Worm (Caenorhabditis elegans): ENCODE measurements around the gene T06A10.2.

T06A10.2 gene

ce11 chrIV:16863431-16863895, 31.9 kb upstream of the T06A10.2 start, which contains the start of the genes mel-46 and lsy-13 (continued):
- peak; percentile 6 for TF ChIP-seq F16B12.6 (tag; optimal IDR thresholded peaks at IDR 0.05)

DNA sequence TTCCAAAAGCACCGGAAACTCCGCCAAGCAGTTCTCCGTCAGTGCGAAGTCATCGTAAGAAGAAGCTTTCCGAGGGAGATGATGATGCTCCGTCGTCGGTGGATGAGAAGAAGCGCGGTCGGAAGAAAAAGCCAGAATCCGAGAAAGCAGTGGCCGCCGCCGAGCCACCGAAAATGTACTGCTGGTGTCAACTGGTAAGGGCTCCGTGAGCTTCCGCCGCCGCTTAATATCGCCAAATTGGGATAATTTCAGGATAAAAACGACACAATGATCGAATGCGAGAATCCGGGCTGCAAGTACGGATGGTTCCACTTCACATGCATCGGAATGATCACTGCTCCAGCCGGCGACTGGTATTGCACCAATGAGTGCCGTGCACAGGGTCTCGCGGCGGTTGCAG, 30.5 kb upstream of the T06A10.2 start:
- TF ChIP-seq lin-13 (GFP tag; optimal IDR thresholded peaks at IDR 0.05) (no peak), efl-1 (optimal IDR thresholded peaks at IDR 0.05) (no peak), efl-1 (GFP tag; optimal IDR thresholded peaks at IDR 0.05 in 1 of 2) (peak in 1 of 2 experiments; percentile 0), jun-1 (tag; optimal IDR thresholded peaks at IDR 0.05) (no peak), zag-1 (tag; optimal IDR thresholded peaks at IDR 0.05) (no peak)

DNA sequence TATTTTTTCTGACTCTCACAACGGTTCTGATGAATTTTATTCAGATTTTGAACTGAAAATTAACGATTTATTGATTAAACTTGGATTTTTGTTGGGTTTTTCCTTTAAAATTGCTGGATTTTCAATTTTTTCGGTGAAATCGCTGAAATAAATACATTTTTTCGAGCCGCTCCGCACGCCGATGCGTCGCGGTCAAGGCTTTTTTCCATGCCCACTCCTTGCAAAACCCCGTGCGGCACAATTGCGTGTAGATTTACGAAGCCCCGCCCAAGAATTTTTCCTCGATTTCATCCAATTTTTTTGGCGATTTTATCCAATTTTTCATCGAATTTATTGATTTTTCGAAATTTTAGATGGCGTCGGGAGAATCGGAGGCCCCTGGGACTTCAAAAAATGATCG, 29.9 kb upstream of the T06A10.2 start, which contains the start of gene gtsf-1:
gtsf-1 (plus strand) TSS at position 354 of the 400 bp plus-strand sequence.
- TF ChIP-seq alr-1 (tag; optimal IDR thresholded peaks at IDR 0.05; ENCODE audit: borderline replicate concordance) = no peak
- no peak for TF ChIP-seq pag-3 (tag; optimal IDR thresholded peaks at IDR 0.05; ENCODE audit: borderline replicate concordance, insufficient read depth)
- TF ChIP-seq ceh-8 (GFP tag; optimal IDR thresholded peaks at IDR 0.05) = no peak
- peak; percentile 57 for TF ChIP-seq mef-2 (tag; optimal IDR thresholded peaks at IDR 0.05)
- no peak for TF ChIP-seq ceh-63 (GFP tag; optimal IDR thresholded peaks at IDR 0.05)
- TF ChIP-seq skn-1 (tag; optimal IDR thresholded peaks at IDR 0.05) = peak; percentile 86
- peak; percentile 40 for TF ChIP-seq fos-1 (tag; optimal IDR thresholded peaks at IDR 0.05)
- peak; percentile 39; the same call in 1 of the 2 replicates for TF ChIP-seq grh-1 (GFP tag; IDR thresholded peaks at IDR 0.05)
- peak; percentile 20 for TF ChIP-seq elt-2 (tag; optimal IDR thresholded peaks at IDR 0.05)
- no peak for TF ChIP-seq egl-27 (tag; optimal IDR thresholded peaks at IDR 0.05)
- TF ChIP-seq xbp-1 (tag; optimal IDR thresholded peaks at IDR 0.05) = peak; percentile 74
- peak; percentile 1 for TF ChIP-seq zip-4 (GFP tag; optimal IDR thresholded peaks at IDR 0.05)
- TF ChIP-seq irx-1 (tag; optimal IDR thresholded peaks at IDR 0.05) = peak; percentile 48
- no peak for TF ChIP-seq unc-30 (tag; optimal IDR thresholded peaks at IDR 0.05)
- peak; percentile 74 to 85 for TF ChIP-seq lin-35 (GFP tag; optimal IDR thresholded peaks at IDR 0.05)
- TF ChIP-seq nhr-11 (tag; optimal IDR thresholded peaks at IDR 0.05) = peak; percentile 7
- no peak for TF ChIP-seq fkh-4 (tag; optimal IDR thresholded peaks at IDR 0.05; ENCODE audit: borderline replicate concordance)
- peak; percentile 47 for TF ChIP-seq nhr-77 (tag; optimal IDR thresholded peaks at IDR 0.05)
- no peak for TF ChIP-seq ets-5 (GFP tag; IDR thresholded peaks at IDR 0.05)
- no peak for TF ChIP-seq zag-1 (tag; optimal IDR thresholded peaks at IDR 0.05)
- TF ChIP-seq tbx-2 (tag; optimal IDR thresholded peaks at IDR 0.05) = peak; percentile 81
- TF ChIP-seq C16A3.4 (tag; optimal IDR thresholded peaks at IDR 0.05) = peak; percentile 76
- peak; percentile 72 for TF ChIP-seq nhr-20 (tag; optimal IDR thresholded peaks at IDR 0.05)
- TF ChIP-seq aly-2 (tag; optimal IDR thresholded peaks at IDR 0.05) = no peak
- peak; percentile 26 for TF ChIP-seq sox-4 (tag; optimal IDR thresholded peaks at IDR 0.05)
- peak; percentile 61 for TF ChIP-seq unc-86 (tag; optimal IDR thresholded peaks at IDR 0.05)
- no peak for TF ChIP-seq ztf-4 (tag; optimal IDR thresholded peaks at IDR 0.05)
- TF ChIP-seq nhr-28 (tag; optimal IDR thresholded peaks at IDR 0.05) = no peak
- TF ChIP-seq lin-15B (tag; optimal IDR thresholded peaks at IDR 0.05) = peak; percentile 83
- no peak for TF ChIP-seq aha-1 (tag; optimal IDR thresholded peaks at IDR 0.05)
- peak; percentile 71 for TF ChIP-seq lin-13 (GFP tag; optimal IDR thresholded peaks at IDR 0.05)
- TF ChIP-seq C04F5.9 (tag; optimal IDR thresholded peaks at IDR 0.05) = no peak
- peak; percentile 83 to 91 (median 83) for TF ChIP-seq ceh-82 (tag; optimal IDR thresholded peaks at IDR 0.05)
- no peak for TF ChIP-seq unc-98 (GFP tag; IDR thresholded peaks at IDR 0.05)
- TF ChIP-seq ceh-90 (tag; optimal IDR thresholded peaks at IDR 0.05) = no peak
- TF ChIP-seq vab-15 (tag; optimal IDR thresholded peaks at IDR 0.05) = no peak
- no peak for TF ChIP-seq lin-14 (GFP tag; optimal IDR thresholded peaks at IDR 0.05)
- peak; percentile 54 for TF ChIP-seq nhr-76 (tag; optimal IDR thresholded peaks at IDR 0.05)
- TF ChIP-seq isw-1 (GFP tag; IDR thresholded peaks at IDR 0.05) = peak; percentile 83
- no peak for TF ChIP-seq lir-3 (tag; optimal IDR thresholded peaks at IDR 0.05; ENCODE audit: poor library complexity)
- peak; percentile 86 for TF ChIP-seq snu-23 (GFP tag; optimal IDR thresholded peaks at IDR 0.05)
- TF ChIP-seq tlp-1 (tag; optimal IDR thresholded peaks at IDR 0.05) = no peak
- TF ChIP-seq mab-9 (GFP tag; IDR thresholded peaks at IDR 0.05) = no peak
- peak; percentile 38 for TF ChIP-seq fkh-10 (GFP tag; optimal IDR thresholded peaks at IDR 0.05)
- peak; percentile 70 for TF ChIP-seq nhr-19 (GFP tag; conservative IDR thresholded peaks at IDR 0.05)
- TF ChIP-seq nhr-47 (tag; optimal IDR thresholded peaks at IDR 0.05) = peak; percentile 81

All from whole organism, L1 larva.